Fruit fly (Drosophila melanogaster) whole organism, wandering third instar larva: Measurements from ENCODE around the gene Aladin.

Experiments used
- Abd-B ChIP-seq: fragments of >200 bp; optimal IDR thresholded peaks from 2 replicates; lab custom pipeline; 2017; ENCODE audit warnings: missing biosample characterization, missing genetic modification characterization
- CG9705 ChIP-seq: fragments of 200-800 bp; sonication (Bioruptor generic); optimal IDR thresholded peaks from 2 replicates; lab custom pipeline; 2018; ENCODE audit warnings: missing biosample characterization, mild to moderate bottlenecking, missing genetic modification characterization
- Hr83 ChIP-seq: fragments of 200-300 bp; sonication (Bioruptor generic); optimal IDR thresholded peaks from 2 replicates; lab custom pipeline; 2016; ENCODE audit warnings: missing biosample characterization, mild to moderate bottlenecking, missing genetic modification characterization, moderate library complexity; ENCODE audit not compliant: poor library complexity, severe bottlenecking
- usp ChIP-seq: fragments of >200 bp; optimal IDR thresholded peaks from 2 replicates; lab custom pipeline; 2017; ENCODE audit warnings: missing biosample characterization, missing genetic modification characterization

- no peak for TF ChIP-seq Abd-B
- TF ChIP-seq usp: no peak
- no peak for TF ChIP-seq Hr83 (GFP tag; lab: Kevin White, UChicago)
- no peak for TF ChIP-seq CG9705 (GFP tag; lab: Kevin White, UChicago)
Measured at dm6 chrX:9295518-9295917, 22.3 kb downstream of the Aladin start.
